Fruit fly (Drosophila melanogaster) whole organism: Measurements from ENCODE around the gene CG14011.

Experiments
- CG8478 ChIP-seq: fragments of >200 bp; optimal IDR thresholded peaks from 2 replicates; lab custom pipeline; 2018; ENCODE audit warnings: inconsistent platforms
- Dll ChIP-seq: fragments of >200 bp; optimal IDR thresholded peaks from 2 replicates; lab custom pipeline; 2017
- EcR ChIP-seq, 2 experiments: fragments of >200 bp; optimal IDR thresholded peaks; 2 replicates each; lab custom pipeline; 2017; ENCODE audit warnings: missing biosample characterization in 2 of 2, missing genetic modification characterization in 2 of 2, missing genetic modification reagents in 2 of 2
- pan ChIP-seq: fragments of >200 bp; optimal IDR thresholded peaks from 2 replicates; lab custom pipeline; 2017
- psq ChIP-seq: fragments of >200 bp; optimal IDR thresholded peaks from 2 replicates; lab custom pipeline; 2017

- no peak for TF ChIP-seq pan (lab: Kevin White, UChicago)
- TF ChIP-seq psq: no peak
- TF ChIP-seq EcR (GFP tag; optimal IDR thresholded peaks at IDR 0.05; lab: Kevin White, UChicago): no peak
- no peak for TF ChIP-seq Dll (lab: Kevin White, UChicago)
- no peak for TF ChIP-seq CG8478
These were observed at the start of gene CG14011 for dm6 chr2L:5581016-5581415.
